Fruit fly (Drosophila melanogaster) whole organism, prepupa: ENCODE measurements around the gene Gyc76C.

ENCODE experiments used
- CG11902 ChIP-seq: fragments of 200-800 bp; sonication (Bioruptor generic); optimal IDR thresholded peaks from 3 replicates; lab custom pipeline; 2016; ENCODE audit warnings: missing biosample characterization, missing genetic modification characterization
- OdsH ChIP-seq: fragments of 200-800 bp; sonication (Bioruptor generic); optimal IDR thresholded peaks from 3 replicates; lab custom pipeline; 2016; ENCODE audit warnings: missing biosample characterization, missing genetic modification characterization
- dac ChIP-seq: fragments of 200-800 bp; sonication (Bioruptor generic); optimal IDR thresholded peaks from 2 replicates; lab custom pipeline; 2017; ENCODE audit warnings: missing biosample characterization, mild to moderate bottlenecking, missing genetic modification characterization

DNA sequence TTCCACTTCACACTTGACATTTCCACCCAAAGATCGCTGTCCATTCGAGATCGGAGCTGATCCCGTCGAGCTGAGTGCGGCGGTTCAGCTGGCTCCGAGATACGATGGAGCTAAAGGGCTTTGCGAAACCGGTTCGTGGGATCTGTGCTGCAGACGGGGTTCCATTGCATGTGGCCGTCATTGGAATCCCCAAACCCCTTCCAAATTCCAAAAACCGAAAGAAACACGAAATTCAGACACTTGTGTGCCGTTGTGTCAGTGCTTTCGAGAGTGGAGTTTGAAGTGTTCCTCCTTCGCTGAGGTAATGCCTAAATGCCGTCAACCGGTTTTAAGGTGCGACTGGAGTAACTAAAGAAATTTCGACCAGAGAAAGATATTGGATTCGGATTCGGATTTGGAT, 88.5 kb downstream of the Gyc76C start:
- TF ChIP-seq CG11902 (GFP tag; lab: Kevin White, UChicago) (no peak), dac (GFP tag; lab: Kevin White, UChicago) (no peak), OdsH (GFP tag; lab: Kevin White, UChicago) (no peak)
